Worm (Caenorhabditis elegans): ENCODE measurements around the gene srh-141.

The srh-141 gene

ce11 chrV:16401519-16401918 lies 42.2 kb upstream of the srh-141 start, which contains the start of gene F13A7.14 (continued):
- no peak for TF ChIP-seq jun-1 (tag; optimal IDR thresholded peaks at IDR 0.05)
- TF ChIP-seq hlh-11 (tag; optimal IDR thresholded peaks at IDR 0.05), result no peak
- no peak for TF ChIP-seq arid-1 (GFP tag; conservative IDR thresholded peaks at IDR 0.05)
- no peak for TF ChIP-seq nhr-41 (GFP tag; IDR thresholded peaks at IDR 0.05)
- no peak for TF ChIP-seq pha-4 (GFP tag; IDR thresholded peaks at IDR 0.05)
- no peak for TF ChIP-seq pha-4 (tag; optimal IDR thresholded peaks at IDR 0.05)
- TF ChIP-seq ZK337.2 (GFP tag; IDR thresholded peaks at IDR 0.05), result peak; percentile 95
- TF ChIP-seq dmd-9 (GFP tag; IDR thresholded peaks at IDR 0.05), result peak; percentile 89
- TF ChIP-seq zip-11 (GFP tag; IDR thresholded peaks at IDR 0.05), result no peak
- no peak for TF ChIP-seq Y105C5A.15 (GFP tag; IDR thresholded peaks at IDR 0.05)
- TF ChIP-seq ztf-7 (tag; optimal IDR thresholded peaks at IDR 0.05), result peak; percentile 42
- TF ChIP-seq T26A8.4 (GFP tag; IDR thresholded peaks at IDR 0.05), result no peak
- TF ChIP-seq tag-97 (GFP tag; IDR thresholded peaks at IDR 0.05), result peak; percentile 68; the same call in 1 of the 2 replicates
- no peak for TF ChIP-seq nhr-11 (tag; optimal IDR thresholded peaks at IDR 0.05)
- TF ChIP-seq egl-27 (tag; optimal IDR thresholded peaks at IDR 0.05), result no peak
- no peak for TF ChIP-seq Y75B8A.6 (GFP tag; IDR thresholded peaks at IDR 0.05)
- TF ChIP-seq madf-5 (GFP tag; IDR thresholded peaks at IDR 0.05), result peak in 1 of 2 experiments; percentile 76; a peak in 1 of 4 replicates
- no peak for TF ChIP-seq dve-1 (tag; optimal IDR thresholded peaks at IDR 0.05; ENCODE audit: insufficient read depth)
- no peak for TF ChIP-seq lir-3 (tag; optimal IDR thresholded peaks at IDR 0.05)
- TF ChIP-seq ceh-20 (GFP tag; IDR thresholded peaks at IDR 0.05), result no peak
- peak; percentile 38; the same call in 1 of the 2 replicates for TF ChIP-seq nhr-42 (GFP tag; IDR thresholded peaks at IDR 0.05)
- TF ChIP-seq dmd-8 (GFP tag; IDR thresholded peaks at IDR 0.05), result no peak
- TF ChIP-seq lin-13 (GFP tag; optimal IDR thresholded peaks at IDR 0.05), result peak; percentile 33
- TF ChIP-seq fos-1 (tag; optimal IDR thresholded peaks at IDR 0.05), result no peak
- TF ChIP-seq ceh-28 (tag; optimal IDR thresholded peaks at IDR 0.05), result no peak
- TF ChIP-seq daf-8 (GFP tag; IDR thresholded peaks at IDR 0.05), result no peak
- no peak for TF ChIP-seq mdl-1 (tag; optimal IDR thresholded peaks at IDR 0.05)
- no peak for TF ChIP-seq zag-1 (tag; optimal IDR thresholded peaks at IDR 0.05)
- no peak for TF ChIP-seq egl-43 (GFP tag; IDR thresholded peaks at IDR 0.05)
- TF ChIP-seq R02D3.7 (tag; optimal IDR thresholded peaks at IDR 0.05), result no peak
- no peak for TF ChIP-seq lin-1 (GFP tag; IDR thresholded peaks at IDR 0.05)
- no peak for TF ChIP-seq daf-16 (GFP tag; optimal IDR thresholded peaks at IDR 0.05)
- TF ChIP-seq daf-16 (tag; optimal IDR thresholded peaks at IDR 0.05), result no peak
- TF ChIP-seq nhr-6 (tag; optimal IDR thresholded peaks at IDR 0.05), result peak; percentile 14
- TF ChIP-seq php-3 (GFP tag; IDR thresholded peaks at IDR 0.05), result no peak
- TF ChIP-seq nhr-48 (tag; optimal IDR thresholded peaks at IDR 0.05), result peak; percentile 17
- no peak for TF ChIP-seq mep-1 (tag; optimal IDR thresholded peaks at IDR 0.05)
- no peak for TF ChIP-seq gei-8 (GFP tag; optimal IDR thresholded peaks at IDR 0.05)
- TF ChIP-seq F26F4.8 (GFP tag; conservative IDR thresholded peaks at IDR 0.05), result no peak
- TF ChIP-seq nhr-102 (tag; optimal IDR thresholded peaks at IDR 0.05), result peak; percentile 77
- no peak for TF ChIP-seq nhr-111 (GFP tag; optimal IDR thresholded peaks at IDR 0.05)
- TF ChIP-seq F10B5.3 (tag; optimal IDR thresholded peaks at IDR 0.05), result no peak
- no peak for TF ChIP-seq cey-2 (tag; optimal IDR thresholded peaks at IDR 0.05; ENCODE audit: borderline replicate concordance, insufficient read depth)
- TF ChIP-seq madf-9 (GFP tag; conservative IDR thresholded peaks at IDR 0.05), result peak; percentile 71
- TF ChIP-seq rbr-2 (tag; optimal IDR thresholded peaks at IDR 0.05), result peak; percentile 52
- TF ChIP-seq ceh-82 (tag; optimal IDR thresholded peaks at IDR 0.05), result no peak
- peak; percentile 20 for TF ChIP-seq spr-3 (GFP tag; optimal IDR thresholded peaks at IDR 0.05)
- TF ChIP-seq nhr-28 (tag; optimal IDR thresholded peaks at IDR 0.05), result no peak
- TF ChIP-seq aly-2 (tag; optimal IDR thresholded peaks at IDR 0.05), result no peak
- TF ChIP-seq snpc-4 (tag; optimal IDR thresholded peaks at IDR 0.05), result no peak
- no peak for TF ChIP-seq daf-12 (tag; optimal IDR thresholded peaks at IDR 0.05)
- TF ChIP-seq unc-130 (GFP tag; optimal IDR thresholded peaks at IDR 0.05), result peak; percentile 87
- TF ChIP-seq ctbp-1 (GFP tag; IDR thresholded peaks at IDR 0.05), result no peak
